Worm (Caenorhabditis elegans): ENCODE data around the gene C28H8.7.

DNA sequence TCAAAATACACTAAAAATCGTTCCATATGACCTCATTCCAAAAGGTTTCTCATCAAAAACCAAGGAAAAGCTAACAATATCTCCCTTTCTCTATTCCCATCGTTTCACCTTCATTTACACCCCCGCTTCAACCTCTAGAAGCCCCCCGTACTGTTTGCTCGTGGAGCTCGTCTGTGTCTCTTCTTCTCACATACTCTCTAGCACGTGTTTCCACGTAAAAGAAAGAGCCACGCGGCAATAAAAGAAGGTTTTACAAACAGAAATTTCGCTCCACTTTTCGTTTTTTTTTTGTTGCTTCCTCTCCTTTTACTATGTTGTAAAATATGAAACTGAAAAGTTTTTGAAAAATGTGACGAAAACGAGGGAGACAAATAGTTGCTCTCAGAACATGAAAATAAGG is 6.1 kb upstream of the C28H8.7 start:
- TF ChIP-seq nhr-11 (tag; optimal IDR thresholded peaks at IDR 0.05) = no peak
- TF ChIP-seq ztf-4 (tag; optimal IDR thresholded peaks at IDR 0.05) = no peak
- no peak for TF ChIP-seq elt-2 (tag; optimal IDR thresholded peaks at IDR 0.05)
- no peak for TF ChIP-seq nhr-47 (tag; optimal IDR thresholded peaks at IDR 0.05)
- no peak for TF ChIP-seq ama-1 (optimal IDR thresholded peaks at IDR 0.05)
- TF ChIP-seq nhr-76 (tag; optimal IDR thresholded peaks at IDR 0.05) = no peak
- TF ChIP-seq ztf-11 (tag; optimal IDR thresholded peaks at IDR 0.05) = no peak
- TF ChIP-seq lin-35 (GFP tag; optimal IDR thresholded peaks at IDR 0.05) = no peak
- no peak for TF ChIP-seq lin-15B (tag; optimal IDR thresholded peaks at IDR 0.05)
- TF ChIP-seq nhr-237 (tag; optimal IDR thresholded peaks at IDR 0.05) = no peak
- no peak for TF ChIP-seq elt-3 (tag; optimal IDR thresholded peaks at IDR 0.05)
